Worm (Caenorhabditis elegans) whole organism, young adult: ENCODE results near the gene F46C5.6.

Experiments
- C06A6.2 ChIP-seq: fragments of 200-800 bp; sonication (Bioruptor generic); conservative IDR thresholded peaks from 2 replicates; pipeline ENCODE4 v1.3.6; 2022; ENCODE audit warnings: missing genetic modification characterization, missing compliant biosample characterization
- D2030.7 ChIP-seq: fragments of 200-800 bp; sonication (Bioruptor generic); IDR thresholded peaks from 2 replicates; pipeline ENCODE4 v1.3.6; 2022; ENCODE audit warnings: missing genetic modification reagents, missing genetic modification characterization, missing compliant biosample characterization
- F22D6.2 ChIP-seq: sonication (generic microtip); optimal IDR thresholded peaks from 2 replicates; lab custom pipeline; 2016; ENCODE audit warnings: mild to moderate bottlenecking, missing genetic modification characterization, missing compliant biosample characterization
- F23B12.7 ChIP-seq: sonication (generic microtip); optimal IDR thresholded peaks from 2 replicates; lab custom pipeline; 2017; ENCODE audit warnings: missing genetic modification characterization, mild to moderate bottlenecking, missing compliant biosample characterization, antibody characterized with exemption, moderate library complexity; ENCODE audit not compliant: insufficient read depth
- F33H1.4 ChIP-seq: fragments of 200-800 bp; sonication (Bioruptor generic); IDR thresholded peaks from 2 replicates; pipeline ENCODE4 v1.3.6; 2022; ENCODE audit warnings: missing genetic modification reagents, missing genetic modification characterization, missing compliant biosample characterization
- F37B4.10 ChIP-seq: fragments of 200-800 bp; sonication (Bioruptor generic); IDR thresholded peaks from 2 replicates; pipeline ENCODE4 v1.3.6; 2022; ENCODE audit warnings: missing genetic modification characterization, missing compliant biosample characterization
- F49E8.2 ChIP-seq: sonication (generic microtip); optimal IDR thresholded peaks from 3 replicates; lab custom pipeline; 2017; ENCODE audit warnings: missing genetic modification characterization, mild to moderate bottlenecking, missing compliant biosample characterization, antibody characterized with exemption, moderate library complexity; ENCODE audit not compliant: insufficient read depth
- K12H6.12 ChIP-seq: fragments of 200-800 bp; sonication (Bioruptor generic); optimal IDR thresholded peaks from 2 replicates; lab custom pipeline; 2018; ENCODE audit warnings: mild to moderate bottlenecking, missing genetic modification characterization, missing compliant biosample characterization
- Y56A3A.18 ChIP-seq: fragments of 200-800 bp; sonication (Bioruptor generic); IDR thresholded peaks from 2 replicates; pipeline ENCODE4 v1.3.6; 2022; ENCODE audit warnings: missing genetic modification reagents, missing genetic modification characterization, missing compliant biosample characterization
- Y67H2A.10 ChIP-seq: fragments of 200-800 bp; sonication (Bioruptor generic); conservative IDR thresholded peaks from 2 replicates; pipeline ENCODE4 v1.3.6; 2022; ENCODE audit warnings: missing genetic modification reagents, missing genetic modification characterization, missing compliant biosample characterization
- Y95B8A.8 ChIP-seq: fragments of 200-800 bp; sonication (Bioruptor generic); IDR thresholded peaks from 2 replicates; pipeline ENCODE4 v1.3.6; 2022; ENCODE audit warnings: missing genetic modification reagents, missing genetic modification characterization, missing compliant biosample characterization
- ZK185.1 ChIP-seq: sonication (generic microtip); optimal IDR thresholded peaks from 2 replicates; lab custom pipeline; 2016; ENCODE audit warnings: mild to moderate bottlenecking, missing genetic modification characterization, missing compliant biosample characterization; ENCODE audit not compliant: poor library complexity, severe bottlenecking
- akir-1 ChIP-seq: fragments of 200-800 bp; sonication (Bioruptor generic); optimal IDR thresholded peaks from 2 replicates; lab custom pipeline; 2018; ENCODE audit warnings: mild to moderate bottlenecking, missing genetic modification characterization, moderate library complexity, missing compliant biosample characterization
- bed-1 ChIP-seq: fragments of 200-800 bp; sonication (Bioruptor generic); IDR thresholded peaks from 2 replicates; pipeline ENCODE4 v1.3.6; 2022; ENCODE audit warnings: missing genetic modification reagents, missing genetic modification characterization, missing compliant biosample characterization
- bed-2 ChIP-seq: fragments of 200-800 bp; sonication (Bioruptor generic); IDR thresholded peaks from 2 replicates; pipeline ENCODE4 v1.3.6; 2022; ENCODE audit warnings: missing genetic modification reagents, missing genetic modification characterization, missing compliant biosample characterization
- cebp-2 ChIP-seq: fragments of 200-800 bp; sonication (Bioruptor generic); IDR thresholded peaks from 2 replicates; pipeline ENCODE4 v1.3.6; 2022; ENCODE audit warnings: missing genetic modification characterization, missing compliant biosample characterization
- ceh-100 ChIP-seq: fragments of 200-800 bp; sonication (Bioruptor generic); IDR thresholded peaks from 2 replicates; pipeline ENCODE4 v1.3.6; 2022; ENCODE audit warnings: missing genetic modification reagents, missing genetic modification characterization, missing compliant biosample characterization
- ceh-40 ChIP-seq: fragments of 200-800 bp; sonication (Bioruptor generic); IDR thresholded peaks from 2 replicates; pipeline ENCODE4 v1.3.6; 2022; ENCODE audit warnings: missing genetic modification characterization, missing compliant biosample characterization
- ceh-58 ChIP-seq: fragments of 200-800 bp; sonication (Bioruptor generic); IDR thresholded peaks from 2 replicates; pipeline ENCODE4 v1.3.6; 2022; ENCODE audit warnings: missing genetic modification characterization, missing compliant biosample characterization
- dox-1 ChIP-seq: fragments of 200-800 bp; sonication (Bioruptor generic); IDR thresholded peaks from 2 replicates; pipeline ENCODE4 v1.3.6; 2022; ENCODE audit warnings: missing genetic modification reagents, missing genetic modification characterization, missing compliant biosample characterization
- efl-1 ChIP-seq: fragments of 150-350 bp; optimal IDR thresholded peaks from 2 replicates; lab custom pipeline; 2014; ENCODE audit warnings: missing biosample characterization, missing genetic modification reagents, missing genetic modification characterization
- ekl-4 ChIP-seq: fragments of 200-800 bp; sonication (Bioruptor generic); IDR thresholded peaks from 2 replicates; pipeline ENCODE4 v1.3.6; 2022; ENCODE audit warnings: missing genetic modification reagents, missing genetic modification characterization, missing compliant biosample characterization
- ets-4 ChIP-seq: fragments of 200-800 bp; sonication (Bioruptor generic); optimal IDR thresholded peaks from 2 replicates; lab custom pipeline; 2018; ENCODE audit warnings: mild to moderate bottlenecking, missing genetic modification characterization, missing compliant biosample characterization
- fkh-3 ChIP-seq: sonication (generic microtip); optimal IDR thresholded peaks from 2 replicates; lab custom pipeline; 2016; ENCODE audit warnings: mild to moderate bottlenecking, missing genetic modification characterization, missing compliant biosample characterization
- gei-17 ChIP-seq: fragments of 200-800 bp; sonication (Bioruptor generic); optimal IDR thresholded peaks from 2 replicates; lab custom pipeline; 2018; ENCODE audit warnings: mild to moderate bottlenecking, missing genetic modification characterization, missing compliant biosample characterization
- hmg-1.2 ChIP-seq: fragments of 200-800 bp; sonication (Bioruptor generic); IDR thresholded peaks from 2 replicates; pipeline ENCODE4 v1.3.6; 2022; ENCODE audit warnings: missing genetic modification reagents, missing genetic modification characterization, missing compliant biosample characterization
- let-526 ChIP-seq: fragments of 200-800 bp; sonication (Bioruptor generic); IDR thresholded peaks from 2 replicates; pipeline ENCODE4 v1.3.6; 2022; ENCODE audit warnings: missing genetic modification reagents, missing genetic modification characterization, missing compliant biosample characterization
- lin-26 ChIP-seq: fragments of 200-800 bp; sonication (Bioruptor generic); IDR thresholded peaks from 2 replicates; pipeline ENCODE4 v1.3.6; 2022; ENCODE audit warnings: missing genetic modification reagents, missing genetic modification characterization, missing compliant biosample characterization
- lin-35 ChIP-seq, 3 experiments: fragments of 150-350 bp in 2 of 3; sonication (generic microtip) in 1 of 3; optimal IDR thresholded peaks; 2 replicates each; lab custom pipeline; 2014 to 2018; ENCODE audit warnings: missing biosample characterization in 3 of 3, missing genetic modification characterization in 3 of 3, missing genetic modification reagents in 3 of 3
- lin-54 ChIP-seq: fragments of 200-800 bp; sonication (Bioruptor generic); optimal IDR thresholded peaks from 2 replicates; lab custom pipeline; 2018; ENCODE audit warnings: mild to moderate bottlenecking, missing genetic modification characterization, missing compliant biosample characterization
- lsl-1 ChIP-seq: fragments of 200-800 bp; sonication (Bioruptor generic); optimal IDR thresholded peaks from 2 replicates; lab custom pipeline; 2018; ENCODE audit warnings: mild to moderate bottlenecking, missing genetic modification characterization, moderate library complexity, missing compliant biosample characterization
- madf-3 ChIP-seq: fragments of 200-800 bp; sonication (Bioruptor generic); IDR thresholded peaks from 2 replicates; pipeline ENCODE4 v1.3.6; 2022; ENCODE audit warnings: missing genetic modification reagents, missing genetic modification characterization, missing compliant biosample characterization
- madf-8 ChIP-seq: fragments of 200-800 bp; sonication (Bioruptor generic); conservative IDR thresholded peaks from 2 replicates; pipeline ENCODE4 v1.3.6; 2022; ENCODE audit warnings: missing genetic modification reagents, missing genetic modification characterization, missing compliant biosample characterization
- mcd-1 ChIP-seq: fragments of 200-800 bp; sonication (Bioruptor generic); IDR thresholded peaks from 2 replicates; pipeline ENCODE4 v1.3.6; 2022; ENCODE audit warnings: missing genetic modification reagents, missing genetic modification characterization, missing compliant biosample characterization
- mes-4 ChIP-seq: sonication (generic microtip); optimal IDR thresholded peaks from 2 replicates; lab custom pipeline; 2016; ENCODE audit warnings: missing genotype, missing genetic modification characterization, missing compliant biosample characterization
- nfya-2 ChIP-seq: fragments of 200-800 bp; sonication (Bioruptor generic); IDR thresholded peaks from 2 replicates; pipeline ENCODE4 v1.3.6; 2022; ENCODE audit warnings: missing genetic modification reagents, missing genetic modification characterization, missing compliant biosample characterization
- nhr-120 ChIP-seq: fragments of 200-800 bp; sonication (Bioruptor generic); IDR thresholded peaks from 2 replicates; pipeline ENCODE4 v1.3.6; 2022; ENCODE audit warnings: missing genetic modification characterization, missing compliant biosample characterization
- nhr-27 ChIP-seq: fragments of 200-800 bp; sonication (Bioruptor generic); optimal IDR thresholded peaks from 2 replicates; lab custom pipeline; 2018; ENCODE audit warnings: mild to moderate bottlenecking, missing genetic modification characterization, moderate library complexity, missing compliant biosample characterization
- rcor-1 ChIP-seq: fragments of 200-800 bp; sonication (Bioruptor generic); IDR thresholded peaks from 2 replicates; pipeline ENCODE4 v1.3.6; 2022; ENCODE audit warnings: missing genetic modification reagents, missing genetic modification characterization, missing compliant biosample characterization
- snpc-4 ChIP-seq, 5 experiments: fragments of 150-350 bp in 1 of 5; sonication (generic microtip) in 4 of 5; optimal IDR thresholded peaks; 2 replicates each; lab custom pipeline; 2014 to 2018; ENCODE audit warnings: missing genetic modification characterization in 5 of 5, missing biosample characterization in 3 of 5, antibody characterized with exemption in 2 of 5, mild to moderate bottlenecking in 2 of 5, missing compliant biosample characterization in 2 of 5, missing genotype in 2 of 5, moderate library complexity in 2 of 5, missing genetic modification reagents in 1 of 5
- sptf-2 ChIP-seq: fragments of 200-800 bp; sonication (Bioruptor generic); optimal IDR thresholded peaks from 2 replicates; lab custom pipeline; 2018; ENCODE audit warnings: mild to moderate bottlenecking, missing genetic modification characterization, missing compliant biosample characterization
- tbx-9 ChIP-seq: sonication (generic microtip); optimal IDR thresholded peaks from 2 replicates; lab custom pipeline; 2016; ENCODE audit warnings: borderline replicate concordance, missing genetic modification characterization, inconsistent platforms, missing compliant biosample characterization
- unc-130 ChIP-seq: sonication (generic microtip); optimal IDR thresholded peaks from 2 replicates; lab custom pipeline; 2016; ENCODE audit warnings: missing genetic modification reagents, missing genetic modification characterization, missing compliant biosample characterization
- unc-62 ChIP-seq: fragments of 150-350 bp; optimal IDR thresholded peaks from 2 replicates; lab custom pipeline; 2014; ENCODE audit warnings: missing biosample characterization, missing genetic modification reagents, missing genetic modification characterization
- zfh-2 ChIP-seq: fragments of 200-800 bp; sonication (Bioruptor generic); conservative IDR thresholded peaks from 2 replicates; pipeline ENCODE4 v1.3.6; 2022; ENCODE audit warnings: missing genetic modification reagents, missing genetic modification characterization, missing compliant biosample characterization
- zim-3 ChIP-seq: sonication (generic microtip); optimal IDR thresholded peaks from 2 replicates; lab custom pipeline; 2017; ENCODE audit warnings: mild to moderate bottlenecking, missing genetic modification characterization, moderate library complexity, missing compliant biosample characterization
- ztf-6 ChIP-seq: fragments of 200-800 bp; sonication (Bioruptor generic); IDR thresholded peaks from 2 replicates; pipeline ENCODE4 v1.3.6; 2022; ENCODE audit warnings: missing genetic modification reagents, missing genetic modification characterization, missing compliant biosample characterization

The F46C5.6 gene

ce11 chrII:8890530-8890929 is 46.2 kb upstream of the F46C5.6 start:
- TF ChIP-seq C06A6.2 (no peak), D2030.7 (GFP tag; lab: Robert Waterston, UW) (no peak), unc-62 (GFP tag; lab: Kevin White, UChicago) (no peak), nhr-27 (tag; lab: Kevin White, UChicago) (no peak), madf-3 (GFP tag; lab: Robert Waterston, UW) (no peak), ceh-58 (GFP tag; lab: Robert Waterston, UW) (no peak), unc-130 (no peak), mes-4 (no peak), nfya-2 (GFP tag; lab: Robert Waterston, UW) (no peak), lin-35 (GFP tag; optimal IDR thresholded peaks at IDR 0.05; lab: Kevin White, UChicago) (no peak)

- TF ChIP-seq Y95B8A.8 (GFP tag; lab: Robert Waterston, UW) (no peak), ZK185.1 (tag; lab: Kevin White, UChicago) (no peak), F37B4.10 (no peak), cebp-2 (GFP tag; lab: Robert Waterston, UW) (no peak), Y56A3A.18 (no peak), lin-54 (GFP tag; lab: Kevin White, UChicago) (peak; percentile 45), lin-26 (GFP tag; lab: Robert Waterston, UW) (no peak), nhr-27 (tag; lab: Kevin White, UChicago) (no peak), C06A6.2 (no peak), akir-1 (no peak), hmg-1.2 (GFP tag; lab: Robert Waterston, UW) (peak; percentile 8; the same call in 1 of the 2 replicates), bed-2 (no peak), efl-1 (peak; percentile 0), Y67H2A.10 (GFP tag; lab: Robert Waterston, UW) (no peak), ztf-6 (no peak), rcor-1 (GFP tag; lab: Robert Waterston, UW) (no peak), sptf-2 (GFP tag; lab: Kevin White, UChicago) (no peak), ceh-58 (GFP tag; lab: Robert Waterston, UW) (no peak), tbx-9 (no peak), ceh-100 (no peak), dox-1 (peak; percentile 40; the same call in 1 of the 2 replicates), F22D6.2 (tag; lab: Kevin White, UChicago) (no peak), zfh-2 (GFP tag; lab: Robert Waterston, UW) (no peak), ets-4 (no peak), mcd-1 (GFP tag; lab: Robert Waterston, UW) (peak; percentile 19; the same call in 1 of the 2 replicates), zim-3 (tag; lab: Kevin White, UChicago) (no peak), nhr-120 (no peak), gei-17 (GFP tag; lab: Kevin White, UChicago) (no peak), bed-1 (GFP tag; lab: Robert Waterston, UW) (no peak), madf-8 (GFP tag; lab: Robert Waterston, UW) (peak; percentile 87), ekl-4 (GFP tag; lab: Robert Waterston, UW) (no peak), snpc-4 (GFP tag; optimal IDR thresholded peaks at IDR 0.05; lab: Kevin White, UChicago) (no peak), snpc-4 (tag; optimal IDR thresholded peaks at IDR 0.05; lab: Kevin White, UChicago) (peak in 1 of 4 experiments; percentile 7), let-526 (no peak), F33H1.4 (GFP tag; lab: Robert Waterston, UW) (peak; percentile 96), fkh-3 (tag; lab: Kevin White, UChicago) (no peak), K12H6.12 (tag; lab: Kevin White, UChicago) (no peak), F23B12.7 (tag; lab: Kevin White, UChicago) (peak; percentile 6), lsl-1 (peak; percentile 97), ceh-40 (GFP tag; lab: Robert Waterston, UW) (no peak), F49E8.2 (tag; lab: Kevin White, UChicago) (peak; percentile 29)
Observed at ce11 chrII:8890017-8890416, 45.7 kb upstream of the F46C5.6 start.
